Worm (Caenorhabditis elegans) whole organism, L1 larva: ENCODE results near the gene C16B8.4.

Experiments
- ama-1 ChIP-seq: fragments of 150-350 bp; optimal IDR thresholded peaks from 2 replicates; lab custom pipeline; 2014
- ceh-82 ChIP-seq, 3 experiments: fragments of 150-350 bp in 1 of 3; sonication (generic microtip) in 2 of 3; optimal IDR thresholded peaks; 2 replicates each; lab custom pipeline; 2014 to 2017; ENCODE audit warnings: missing biosample characterization in 3 of 3, missing genetic modification characterization in 3 of 3
- ces-1 ChIP-seq: fragments of 150-350 bp; optimal IDR thresholded peaks from 2 replicates; lab custom pipeline; 2014; ENCODE audit warnings: missing biosample characterization, missing genetic modification reagents, missing genetic modification characterization
- fkh-10 ChIP-seq: sonication (generic microtip); optimal IDR thresholded peaks from 2 replicates; lab custom pipeline; 2017; ENCODE audit warnings: missing biosample characterization, missing genetic modification reagents, missing genetic modification characterization
- tbx-2 ChIP-seq: sonication (generic microtip); optimal IDR thresholded peaks from 2 replicates; lab custom pipeline; 2016; ENCODE audit warnings: missing genetic modification characterization, missing compliant biosample characterization

- no peak for TF ChIP-seq ama-1 (lab: Kevin White, UChicago)
- peak; percentile 80 for TF ChIP-seq fkh-10
- no peak for TF ChIP-seq ceh-82 (tag; optimal IDR thresholded peaks at IDR 0.05; lab: Kevin White, UChicago)
- TF ChIP-seq ces-1 (GFP tag; lab: Kevin White, UChicago) = no peak
- no peak for TF ChIP-seq tbx-2
These were observed 13.1 kb downstream of the C16B8.4 start for ce11 chrX:3960345-3960744.
